Fruit fly (Drosophila melanogaster): ENCODE data around the gene Eig71Ef.

Gene Eig71Ef

dm6 chr3L:15660915-15661314, 3.7 kb upstream of the Eig71Ef start, which contains the start of the genes Eig71Ej and Eig71Ek:
TSS of gene Eig71Ej (minus strand) at chr3L:15661015.
TSS of gene Eig71Ek (plus strand) at chr3L:15661248.
- TF ChIP-seq brk (GFP tag; optimal IDR thresholded peaks at IDR 0.05) = no peak
- TF ChIP-seq sage (GFP tag; optimal IDR thresholded peaks at IDR 0.05) = no peak
- TF ChIP-seq dsf (GFP tag; optimal IDR thresholded peaks at IDR 0.05; ENCODE audit: borderline replicate concordance) = no peak
- no peak for TF ChIP-seq Hnf4 (GFP tag; optimal IDR thresholded peaks at IDR 0.05)

- TF ChIP-seq psq (GFP tag; optimal IDR thresholded peaks at IDR 0.05) (no peak), N (GFP tag; optimal IDR thresholded peaks at IDR 0.05) (no peak), tai (GFP tag; optimal IDR thresholded peaks at IDR 0.05) (no peak), CG9705 (GFP tag; optimal IDR thresholded peaks at IDR 0.05) (no peak), dsf (GFP tag; optimal IDR thresholded peaks at IDR 0.05; ENCODE audit: borderline replicate concordance) (no peak), h (GFP tag; optimal IDR thresholded peaks at IDR 0.05) (no peak), pan (optimal IDR thresholded peaks at IDR 0.05) (no peak), usp (GFP tag; optimal IDR thresholded peaks at IDR 0.05) (no peak), Myc (optimal IDR thresholded peaks at IDR 0.05) (no peak), GATAd (GFP tag; optimal IDR thresholded peaks at IDR 0.05) (no peak), Sp1 (GFP tag; optimal IDR thresholded peaks at IDR 0.05) (no peak), Rel (GFP tag; optimal IDR thresholded peaks at IDR 0.05) (no peak), Rel (tag; optimal IDR thresholded peaks at IDR 0.05) (no peak)
Observed at dm6 chr3L:15659341-15659740, 2.2 kb upstream of the Eig71Ef start, which contains the start of the genes Eig71Eh and Eig71Ei. TSS of gene Eig71Eh (minus strand) at chr3L:15659441. TSS of gene Eig71Ei (plus strand) at chr3L:15659707.

- TF ChIP-seq Hr83 (GFP tag; optimal IDR thresholded peaks at IDR 0.05; ENCODE audit: poor library complexity, severe bottlenecking) (peak; percentile 10), ey (GFP tag; optimal IDR thresholded peaks at IDR 0.05) (no peak)
Observed at dm6 chr3L:15655910-15656309, 1.3 kb downstream of the Eig71Ef start, which contains the start of gene Eig71Ee. TSS of gene Eig71Ee (minus strand) at chr3L:15656010.

- TF ChIP-seq lola (GFP tag; optimal IDR thresholded peaks at IDR 0.05) = no peak
- no peak for TF ChIP-seq Dif (GFP tag; optimal IDR thresholded peaks at IDR 0.05; ENCODE audit: partially characterized antibody)
- TF ChIP-seq br (GFP tag; optimal IDR thresholded peaks at IDR 0.05) = no peak
- TF ChIP-seq N (GFP tag; optimal IDR thresholded peaks at IDR 0.05) = no peak
- no peak for TF ChIP-seq Jra (GFP tag; optimal IDR thresholded peaks at IDR 0.05)
- no peak for TF ChIP-seq Vsx2 (GFP tag; optimal IDR thresholded peaks at IDR 0.05; ENCODE audit: partially characterized antibody)
- TF ChIP-seq brk (GFP tag; optimal IDR thresholded peaks at IDR 0.05) = no peak
- no peak for TF ChIP-seq tai (GFP tag; optimal IDR thresholded peaks at IDR 0.05)
- TF ChIP-seq Hr83 (GFP tag; optimal IDR thresholded peaks at IDR 0.05; ENCODE audit: poor library complexity, severe bottlenecking) = no peak
- TF ChIP-seq dl (GFP tag; optimal IDR thresholded peaks at IDR 0.05; ENCODE audit: insufficient read depth in 1 of 2, partially characterized antibody in 2 of 2) = no peak
- TF ChIP-seq psq (GFP tag; optimal IDR thresholded peaks at IDR 0.05) = no peak
- TF ChIP-seq Dfd (GFP tag; optimal IDR thresholded peaks at IDR 0.05) = no peak
- TF ChIP-seq CG9705 (GFP tag; optimal IDR thresholded peaks at IDR 0.05) = no peak
- TF ChIP-seq usp (GFP tag; optimal IDR thresholded peaks at IDR 0.05) = no peak
- no peak for TF ChIP-seq pan (optimal IDR thresholded peaks at IDR 0.05)
- TF ChIP-seq Sp1 (GFP tag; optimal IDR thresholded peaks at IDR 0.05) = no peak
- no peak for TF ChIP-seq fru (GFP tag; optimal IDR thresholded peaks at IDR 0.05)
- TF ChIP-seq GATAd (GFP tag; optimal IDR thresholded peaks at IDR 0.05) = no peak
- no peak for TF ChIP-seq Hnf4 (GFP tag; optimal IDR thresholded peaks at IDR 0.05)
Observed at dm6 chr3L:15652154-15652553, 5.0 kb downstream of the Eig71Ef start, which contains the start of the genes Eig71Ec and Eig71Ed. TSS of gene Eig71Ec (minus strand) at chr3L:15652254. TSS of gene Eig71Ed (plus strand) at chr3L:15652537.

dm6 chr3L:15650552-15650951, 6.6 kb downstream of the Eig71Ef start, which contains the start of gene CG43084:
TSS of gene CG43084 (plus strand) at chr3L:15650852.
- TF ChIP-seq ey (GFP tag; optimal IDR thresholded peaks at IDR 0.05) = no peak
- no peak for TF ChIP-seq OdsH (GFP tag; optimal IDR thresholded peaks at IDR 0.05)
- TF ChIP-seq woc (GFP tag; optimal IDR thresholded peaks at IDR 0.05) = no peak
- TF ChIP-seq h (GFP tag; optimal IDR thresholded peaks at IDR 0.05) = no peak
- no peak for TF ChIP-seq psq (GFP tag; optimal IDR thresholded peaks at IDR 0.05)
- TF ChIP-seq Abd-B (GFP tag; optimal IDR thresholded peaks at IDR 0.05) = no peak
- no peak for TF ChIP-seq Hnf4 (GFP tag; optimal IDR thresholded peaks at IDR 0.05)
- TF ChIP-seq CG32264 (GFP tag; optimal IDR thresholded peaks at IDR 0.05) = no peak
- TF ChIP-seq Dif (GFP tag; optimal IDR thresholded peaks at IDR 0.05; ENCODE audit: partially characterized antibody) = no peak
- TF ChIP-seq Myc (optimal IDR thresholded peaks at IDR 0.05) = no peak
- no peak for TF ChIP-seq dl (GFP tag; optimal IDR thresholded peaks at IDR 0.05; ENCODE audit: insufficient read depth in 1 of 2, partially characterized antibody in 2 of 2)
- no peak for TF ChIP-seq GATAd (GFP tag; optimal IDR thresholded peaks at IDR 0.05)
- TF ChIP-seq jim (GFP tag; optimal IDR thresholded peaks at IDR 0.05) = no peak
- no peak for TF ChIP-seq pan (optimal IDR thresholded peaks at IDR 0.05)
- TF ChIP-seq usp (GFP tag; optimal IDR thresholded peaks at IDR 0.05) = no peak
- TF ChIP-seq Vsx2 (GFP tag; optimal IDR thresholded peaks at IDR 0.05; ENCODE audit: partially characterized antibody) = no peak

All from whole organism, wandering third instar larva.